Fruit fly (Drosophila melanogaster) whole organism: Measurements from ENCODE around the gene rdog.

Source experiments
- pan ChIP-seq: fragments of >200 bp; optimal IDR thresholded peaks from 2 replicates; lab custom pipeline; 2017
- psq ChIP-seq: fragments of >200 bp; optimal IDR thresholded peaks from 2 replicates; lab custom pipeline; 2017
- usp ChIP-seq: fragments of >200 bp; optimal IDR thresholded peaks from 2 replicates; lab custom pipeline; 2017; ENCODE audit warnings: missing biosample characterization, missing genetic modification characterization, mixed read lengths

- TF ChIP-seq psq (lab: Kevin White, UChicago): no peak
- no peak for TF ChIP-seq usp
- no peak for TF ChIP-seq pan (lab: Kevin White, UChicago)
Observed at dm6 chr3R:29214262-29214661, 56.3 kb downstream of the rdog start.
